In genomic region chrX:3090930-3091329, dm6 we compare ENCODE assay signal across 2 fruit fly cellular contexts.
A peak's percentile ranks its signal among the peaks of the same experiment; 100 is the strongest.
TF ChIP-seq lines count a peak whose summit lies in the region.

No protein-coding gene starts in this region.

- no peak for TF ChIP-seq CTCF in whole organism, embryonic (GFP tag; optimal IDR thresholded peaks at IDR 0.05; lab: Kevin White, UChicago)

TF ChIP-seq in whole organism, embryonic, 481 proteins besides CTCF, POLR2A, EP300 and RAD21 (continues in another document):
- TF ChIP-seq CG17802 (tag; optimal IDR thresholded peaks at IDR 0.05; lab: Kevin White, UChicago), result no peak
- TF ChIP-seq sob (GFP tag; IDR thresholded peaks at IDR 0.05; lab: Robert Waterston, UW), result no peak
- peak; percentile 72 for TF ChIP-seq grau (tag; optimal IDR thresholded peaks at IDR 0.05; lab: Kevin White, UChicago)
- TF ChIP-seq Ravus (GFP tag; IDR thresholded peaks at IDR 0.05; lab: Robert Waterston, UW), result no peak
- peak; percentile 1 for TF ChIP-seq Blimp-1 (GFP tag; optimal IDR thresholded peaks at IDR 0.05; lab: Kevin White, UChicago)
- TF ChIP-seq Hr39 (optimal IDR thresholded peaks at IDR 0.05; lab: Kevin White, UChicago), result no peak
- peak in 1 of 2 experiments; percentile 34 for TF ChIP-seq bsh (GFP tag; optimal IDR thresholded peaks at IDR 0.05; lab: Kevin White, UChicago)
- TF ChIP-seq CG10267 (tag; optimal IDR thresholded peaks at IDR 0.05; lab: Kevin White, UChicago), result no peak
- TF ChIP-seq CG4820 (GFP tag; optimal IDR thresholded peaks at IDR 0.05; lab: Kevin White, UChicago), result no peak
- TF ChIP-seq nerfin-1 (tag; optimal IDR thresholded peaks at IDR 0.05; lab: Kevin White, UChicago), result no peak
- peak; percentile 87 for TF ChIP-seq sens (GFP tag; lab: Kevin White, UChicago)
- no peak for TF ChIP-seq CG17328 (GFP tag; IDR thresholded peaks at IDR 0.05; lab: Robert Waterston, UW)
- TF ChIP-seq CkIIα-i1 (GFP tag; IDR thresholded peaks at IDR 0.05; lab: Robert Waterston, UW), result no peak
- TF ChIP-seq CG15601 (tag; optimal IDR thresholded peaks at IDR 0.05; lab: Kevin White, UChicago), result peak; percentile 5
- no peak for TF ChIP-seq dmrt99B (tag; optimal IDR thresholded peaks at IDR 0.05; lab: Kevin White, UChicago)
- peak in 1 of 3 experiments; percentile 44 for TF ChIP-seq Stat92E (GFP tag; optimal IDR thresholded peaks at IDR 0.05; lab: Kevin White, UChicago)
- TF ChIP-seq gro (GFP tag; optimal IDR thresholded peaks at IDR 0.05; lab: Kevin White, UChicago), result no peak
- no peak for TF ChIP-seq CG31441 (GFP tag; IDR thresholded peaks at IDR 0.05; lab: Robert Waterston, UW)
- no peak for TF ChIP-seq CG14667 (GFP tag; IDR thresholded peaks at IDR 0.05; lab: Robert Waterston, UW)
- TF ChIP-seq CG3065 (GFP tag; optimal IDR thresholded peaks at IDR 0.05; lab: Kevin White, UChicago), result no peak
- TF ChIP-seq CG14860 (GFP tag; IDR thresholded peaks at IDR 0.05; lab: Robert Waterston, UW; ENCODE audit: partially characterized antibody), result no peak
- TF ChIP-seq CG16779 (GFP tag; IDR thresholded peaks at IDR 0.05; lab: Robert Waterston, UW), result no peak
- no peak for TF ChIP-seq CG9876 (GFP tag; optimal IDR thresholded peaks at IDR 0.05; lab: Kevin White, UChicago)
- TF ChIP-seq tna (GFP tag; IDR thresholded peaks at IDR 0.05; lab: Robert Waterston, UW; ENCODE audit: partially characterized antibody), result no peak
- no peak for TF ChIP-seq fd96Cb (tag; optimal IDR thresholded peaks at IDR 0.05; lab: Kevin White, UChicago)
- no peak for TF ChIP-seq CG2678 (tag; optimal IDR thresholded peaks at IDR 0.05; lab: Kevin White, UChicago)
- no peak for TF ChIP-seq Eip74EF (GFP tag; optimal IDR thresholded peaks at IDR 0.05; lab: Kevin White, UChicago)
- no peak for TF ChIP-seq toy (GFP tag; IDR thresholded peaks at IDR 0.05; lab: Robert Waterston, UW)
- TF ChIP-seq B-H2 (GFP tag; optimal IDR thresholded peaks at IDR 0.05; lab: Kevin White, UChicago), result no peak
- no peak for TF ChIP-seq Camta (GFP tag; optimal IDR thresholded peaks at IDR 0.05; lab: Kevin White, UChicago)
- peak; percentile 25 for TF ChIP-seq CG9727 (GFP tag; optimal IDR thresholded peaks at IDR 0.05; lab: Kevin White, UChicago)
- TF ChIP-seq otp (GFP tag; IDR thresholded peaks at IDR 0.05; lab: Robert Waterston, UW), result no peak
- TF ChIP-seq scrt (GFP tag; optimal IDR thresholded peaks at IDR 0.05; lab: Kevin White, UChicago), result no peak
- TF ChIP-seq zf30C (GFP tag; optimal IDR thresholded peaks at IDR 0.05; lab: Kevin White, UChicago), result no peak
- no peak for TF ChIP-seq Dek (tag; optimal IDR thresholded peaks at IDR 0.05; lab: Kevin White, UChicago)
- peak; percentile 32 for TF ChIP-seq gem (tag; optimal IDR thresholded peaks at IDR 0.05; lab: Kevin White, UChicago)
- no peak for TF ChIP-seq CG4707 (GFP tag; optimal IDR thresholded peaks at IDR 0.05; lab: Kevin White, UChicago)
- no peak for TF ChIP-seq Sry-β (GFP tag; optimal IDR thresholded peaks at IDR 0.05; lab: Kevin White, UChicago)
- TF ChIP-seq Gug (GFP tag; IDR thresholded peaks at IDR 0.05; lab: Robert Waterston, UW), result no peak
- TF ChIP-seq HLHmδ (GFP tag; optimal IDR thresholded peaks at IDR 0.05; lab: Kevin White, UChicago), result no peak
- TF ChIP-seq CG7839 (tag; optimal IDR thresholded peaks at IDR 0.05; lab: Kevin White, UChicago), result peak; percentile 7
- peak; percentile 0 for TF ChIP-seq az2 (GFP tag; optimal IDR thresholded peaks at IDR 0.05; lab: Kevin White, UChicago)
- TF ChIP-seq CG10979 (tag; optimal IDR thresholded peaks at IDR 0.05; lab: Kevin White, UChicago), result peak; percentile 13
- peak; percentile 10 for TF ChIP-seq CG11504 (tag; optimal IDR thresholded peaks at IDR 0.05; lab: Kevin White, UChicago)
- TF ChIP-seq jing (GFP tag; optimal IDR thresholded peaks at IDR 0.05; lab: Kevin White, UChicago), result no peak
- TF ChIP-seq CG2712 (tag; optimal IDR thresholded peaks at IDR 0.05; lab: Kevin White, UChicago), result peak; percentile 63
- no peak for TF ChIP-seq usp (GFP tag; optimal IDR thresholded peaks at IDR 0.05; lab: Kevin White, UChicago)
- TF ChIP-seq Meics (GFP tag; optimal IDR thresholded peaks at IDR 0.05; lab: Kevin White, UChicago), result no peak

TF ChIP-seq in whole organism, prepupa, 60 proteins besides CTCF, POLR2A, EP300 and RAD21:
- peak; percentile 7 for TF ChIP-seq Eip78C (GFP tag; lab: Kevin White, UChicago)
- no peak for TF ChIP-seq CG6163 (GFP tag; IDR thresholded peaks at IDR 0.05; lab: Robert Waterston, UW)

Comparison
In these comparisons a context has a peak if more than half of its experiments do, and no peak if none do; other contexts are left out.
1. Of the 7 proteins assayed by ChIP-seq in both whole organism, embryonic and whole organism, prepupa: peak only in whole organism, embryonic: Blimp-1; only in whole organism, prepupa: none; in both: none; in neither: 6.